Fruit fly (Drosophila melanogaster): Measurements from ENCODE around the gene comm3.

comm3 gene

DNA sequence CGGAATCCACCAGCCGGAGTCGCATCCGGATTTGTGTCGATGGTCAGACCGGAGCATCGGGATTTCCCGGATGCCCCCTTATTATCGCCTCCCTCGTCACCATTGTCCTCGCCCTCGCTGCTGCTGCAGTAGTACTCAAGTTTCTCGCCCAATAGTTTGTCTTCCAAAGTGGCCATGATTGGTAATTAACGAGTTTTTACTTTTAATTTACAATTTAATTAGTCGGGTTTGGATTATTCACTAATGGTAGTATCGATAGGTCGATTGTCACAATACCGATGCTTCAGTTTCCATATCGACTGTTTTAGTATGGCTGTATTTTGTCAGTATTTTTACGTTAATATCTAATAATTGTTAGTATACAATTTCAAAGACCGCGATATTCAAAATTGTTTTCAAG, 37.5 kb downstream of the comm3 start, which contains the start of gene CG7650 (continued):
- no peak for TF ChIP-seq gce (GFP tag; IDR thresholded peaks at IDR 0.05)
- TF ChIP-seq lmd (GFP tag; IDR thresholded peaks at IDR 0.05): no peak
- peak; percentile 83 for TF ChIP-seq CG9797 (GFP tag; optimal IDR thresholded peaks at IDR 0.05)
- no peak for TF ChIP-seq CG10979 (tag; optimal IDR thresholded peaks at IDR 0.05)
- TF ChIP-seq MESR4 (GFP tag; optimal IDR thresholded peaks at IDR 0.05): peak; percentile 87
- TF ChIP-seq CG12391 (tag; optimal IDR thresholded peaks at IDR 0.05): no peak
- peak; percentile 75 for TF ChIP-seq inv (GFP tag; IDR thresholded peaks at IDR 0.05; ENCODE audit: partially characterized antibody)
- no peak for TF ChIP-seq schlank (tag; optimal IDR thresholded peaks at IDR 0.05)
- no peak for TF ChIP-seq CG10565 (GFP tag; optimal IDR thresholded peaks at IDR 0.05)
- TF ChIP-seq salm (tag; optimal IDR thresholded peaks at IDR 0.05): no peak
- no peak for TF ChIP-seq CG12071 (GFP tag; optimal IDR thresholded peaks at IDR 0.05)
- TF ChIP-seq bigmax (GFP tag; optimal IDR thresholded peaks at IDR 0.05): no peak
- TF ChIP-seq cg (GFP tag; optimal IDR thresholded peaks at IDR 0.05): no peak
- no peak for TF ChIP-seq Vsx1 (GFP tag; optimal IDR thresholded peaks at IDR 0.05)
- TF ChIP-seq crol (GFP tag; IDR thresholded peaks at IDR 0.05): no peak
- TF ChIP-seq Lim3 (GFP tag; IDR thresholded peaks at IDR 0.05): no peak
- no peak for TF ChIP-seq Dad (GFP tag; optimal IDR thresholded peaks at IDR 0.05)
- TF ChIP-seq chinmo (GFP tag; IDR thresholded peaks at IDR 0.05; ENCODE audit: partially characterized antibody): peak; percentile 87; the same call in 2 of the 4 replicates
- TF ChIP-seq Mrtf (GFP tag; IDR thresholded peaks at IDR 0.05): no peak
- TF ChIP-seq CHES-1-like (GFP tag; optimal IDR thresholded peaks at IDR 0.05): no peak
- no peak for TF ChIP-seq nmo (GFP tag; optimal IDR thresholded peaks at IDR 0.05)
- no peak for TF ChIP-seq HLH54F (GFP tag; optimal IDR thresholded peaks at IDR 0.05)
- TF ChIP-seq al (GFP tag; IDR thresholded peaks at IDR 0.05): no peak
- TF ChIP-seq CG14965 (GFP tag; optimal IDR thresholded peaks at IDR 0.05; ENCODE audit: borderline replicate concordance): no peak
- TF ChIP-seq Lhr (GFP tag; optimal IDR thresholded peaks at IDR 0.05): no peak
- no peak for TF ChIP-seq CG17568 (GFP tag; optimal IDR thresholded peaks at IDR 0.05)
- no peak for TF ChIP-seq CG15011 (GFP tag; optimal IDR thresholded peaks at IDR 0.05)
- no peak for TF ChIP-seq CG8944 (GFP tag; optimal IDR thresholded peaks at IDR 0.05)
- TF ChIP-seq CG4707 (GFP tag; optimal IDR thresholded peaks at IDR 0.05): no peak
- TF ChIP-seq NFAT (GFP tag; IDR thresholded peaks at IDR 0.05): no peak
- no peak for TF ChIP-seq CG18599 (GFP tag; optimal IDR thresholded peaks at IDR 0.05)
- no peak for TF ChIP-seq CG11093 (GFP tag; IDR thresholded peaks at IDR 0.05)
- no peak for TF ChIP-seq hkb (optimal IDR thresholded peaks at IDR 0.05)
- TF ChIP-seq hkb (GFP tag; IDR thresholded peaks at IDR 0.05): no peak
- TF ChIP-seq Kr (GFP tag; optimal IDR thresholded peaks at IDR 0.05): no peak
- TF ChIP-seq CG10366 (GFP tag; IDR thresholded peaks at IDR 0.05): no peak
- TF ChIP-seq zen (tag; optimal IDR thresholded peaks at IDR 0.05): peak; percentile 77
- no peak for TF ChIP-seq pho (GFP tag; optimal IDR thresholded peaks at IDR 0.05)
- TF ChIP-seq CG33213 (GFP tag; optimal IDR thresholded peaks at IDR 0.05): no peak
- no peak for TF ChIP-seq CG32532 (GFP tag; IDR thresholded peaks at IDR 0.05)
- no peak for TF ChIP-seq CG15514 (GFP tag; optimal IDR thresholded peaks at IDR 0.05)
- no peak for TF ChIP-seq Poxn (GFP tag; IDR thresholded peaks at IDR 0.05)
- TF ChIP-seq ewg (GFP tag; optimal IDR thresholded peaks at IDR 0.05): no peak
- TF ChIP-seq grn (GFP tag; optimal IDR thresholded peaks at IDR 0.05): no peak
- no peak for TF ChIP-seq bab2 (GFP tag; optimal IDR thresholded peaks at IDR 0.05)
- no peak for TF ChIP-seq dmrt99B (tag; optimal IDR thresholded peaks at IDR 0.05)
- TF ChIP-seq C15 (GFP tag; IDR thresholded peaks at IDR 0.05): no peak
- TF ChIP-seq zfh2 (GFP tag; optimal IDR thresholded peaks at IDR 0.05): no peak
- no peak for TF ChIP-seq CG8478 (optimal IDR thresholded peaks at IDR 0.05)
- no peak for TF ChIP-seq E2f1 (GFP tag; IDR thresholded peaks at IDR 0.05)
- no peak for TF ChIP-seq D (optimal IDR thresholded peaks at IDR 0.05)
- no peak for TF ChIP-seq D (GFP tag; optimal IDR thresholded peaks at IDR 0.05)
- peak; percentile 68 for TF ChIP-seq exex (tag; optimal IDR thresholded peaks at IDR 0.05)
